Fruit fly (Drosophila melanogaster) whole organism, embryonic: Measurements from ENCODE around the gene CG32679.
A peak's percentile ranks its signal among the peaks of the same experiment; 100 is the strongest.

Source experiments
- Bteb2 ChIP-seq: fragments of 200-800 bp; sonication (Bioruptor generic); optimal IDR thresholded peaks from 2 replicates; lab custom pipeline; 2016; ENCODE audit warnings: missing biosample characterization, missing genetic modification characterization
- CG1024 ChIP-seq: fragments of 200-800 bp; sonication (Bioruptor generic); IDR thresholded peaks from 2 replicates; pipeline ENCODE4 v1.3.6; 2022; ENCODE audit warnings: missing biosample characterization, missing genetic modification characterization
- CG12744 ChIP-seq: fragments of 200-800 bp; sonication (Bioruptor generic); optimal IDR thresholded peaks from 2 replicates; lab custom pipeline; 2016; ENCODE audit warnings: missing biosample characterization, missing genetic modification characterization
- CG13624 ChIP-seq: fragments of 200-800 bp; sonication (Bioruptor generic); optimal IDR thresholded peaks from 2 replicates; lab custom pipeline; 2016; ENCODE audit warnings: missing biosample characterization, missing genetic modification characterization
- CG14014 ChIP-seq: fragments of 200-800 bp; sonication (Bioruptor generic); IDR thresholded peaks from 2 replicates; pipeline ENCODE4 v1.3.6; 2022; ENCODE audit warnings: missing biosample characterization, missing genetic modification characterization
- CG14050 ChIP-seq: fragments of 200-800 bp; sonication (Bioruptor generic); IDR thresholded peaks from 3 replicates; pipeline ENCODE4 v1.3.6; 2022; ENCODE audit warnings: missing biosample characterization, missing genetic modification characterization
- CG15011 ChIP-seq: fragments of 200-800 bp; sonication (Bioruptor generic); optimal IDR thresholded peaks from 3 replicates; lab custom pipeline; 2018; ENCODE audit warnings: missing biosample characterization, mild to moderate bottlenecking, missing genetic modification characterization
- CG15479 ChIP-seq: fragments of 200-800 bp; sonication (Bioruptor generic); optimal IDR thresholded peaks from 3 replicates; lab custom pipeline; 2019; ENCODE audit warnings: missing biosample characterization, mild to moderate bottlenecking, missing genetic modification characterization, moderate library complexity
- CG15696 ChIP-seq: fragments of 200-800 bp; sonication (Bioruptor generic); optimal IDR thresholded peaks from 2 replicates; lab custom pipeline; 2019; ENCODE audit warnings: missing biosample characterization, mild to moderate bottlenecking, missing genetic modification characterization, moderate library complexity
- CG16779 ChIP-seq: fragments of 200-800 bp; sonication (Bioruptor generic); IDR thresholded peaks from 2 replicates; pipeline ENCODE4 v1.3.6; 2022; ENCODE audit warnings: missing biosample characterization, missing genetic modification characterization
- CG16863 ChIP-seq: fragments of 200-800 bp; sonication (Bioruptor generic); optimal IDR thresholded peaks from 3 replicates; lab custom pipeline; 2016; ENCODE audit warnings: missing biosample characterization, missing genetic modification characterization
- CG2712 ChIP-seq: fragments of 200-800 bp; optimal IDR thresholded peaks from 3 replicates; lab custom pipeline; 2019; ENCODE audit warnings: missing biosample characterization, mild to moderate bottlenecking, missing genetic modification characterization, moderate library complexity
- CG31388 ChIP-seq: fragments of 200-800 bp; sonication (Bioruptor generic); optimal IDR thresholded peaks from 2 replicates; lab custom pipeline; 2016; ENCODE audit warnings: missing biosample characterization, missing genetic modification characterization
- CG34422 ChIP-seq: fragments of 200-800 bp; sonication (Bioruptor generic); IDR thresholded peaks from 3 replicates; pipeline ENCODE4 v1.3.6; 2022; ENCODE audit warnings: missing biosample characterization, missing genetic modification characterization
- CG3995 ChIP-seq: fragments of 200-800 bp; sonication (Bioruptor generic); optimal IDR thresholded peaks from 3 replicates; lab custom pipeline; 2016; ENCODE audit warnings: missing biosample characterization, missing genetic modification characterization
- CG4707 ChIP-seq: fragments of 200-800 bp; sonication (Bioruptor generic); optimal IDR thresholded peaks from 2 replicates; lab custom pipeline; 2018; ENCODE audit warnings: missing biosample characterization, mild to moderate bottlenecking, missing genetic modification characterization, moderate library complexity
- CG7963 ChIP-seq: fragments of 200-800 bp; sonication (Bioruptor generic); IDR thresholded peaks from 3 replicates; pipeline ENCODE4 v1.3.6; 2022; ENCODE audit warnings: missing biosample characterization, missing genetic modification characterization; ENCODE audit not compliant: partially characterized antibody
- CG8290 ChIP-seq, 3 experiments: fragments of 200-800 bp; sonication (Bioruptor generic); optimal IDR thresholded peaks; 2 replicates each; lab custom pipeline; 2016 to 2019; ENCODE audit warnings: missing biosample characterization in 3 of 3, missing genetic modification characterization in 3 of 3, mild to moderate bottlenecking in 2 of 3, moderate library complexity in 1 of 3
- CG8478 ChIP-seq: fragments of >200 bp; optimal IDR thresholded peaks from 2 replicates; lab custom pipeline; 2018
- Doc3 ChIP-seq: fragments of 200-800 bp; sonication (Bioruptor generic); IDR thresholded peaks from 3 replicates; pipeline ENCODE4 v1.3.6; 2022; ENCODE audit warnings: missing biosample characterization, missing genetic modification characterization; ENCODE audit not compliant: partially characterized antibody
- E2f2 ChIP-seq: fragments of 200-800 bp; sonication (Bioruptor generic); IDR thresholded peaks from 2 replicates; pipeline ENCODE4 v1.3.6; 2022; ENCODE audit warnings: missing biosample characterization, missing genetic modification characterization
- Elba2 ChIP-seq: fragments of 200-800 bp; sonication (Bioruptor generic); optimal IDR thresholded peaks from 3 replicates; lab custom pipeline; 2016; ENCODE audit warnings: missing biosample characterization, missing genetic modification characterization
- HLH54F ChIP-seq: fragments of 200-800 bp; sonication (Bioruptor generic); optimal IDR thresholded peaks from 3 replicates; lab custom pipeline; 2016; ENCODE audit warnings: missing biosample characterization, missing genetic modification characterization
- Hand ChIP-seq: fragments of 200-800 bp; sonication (Bioruptor generic); optimal IDR thresholded peaks from 2 replicates; lab custom pipeline; 2017; ENCODE audit warnings: mild to moderate bottlenecking, missing biosample characterization, missing genetic modification reagents, missing genetic modification characterization
- Hmr ChIP-seq: fragments of 200-800 bp; sonication (Bioruptor generic); optimal IDR thresholded peaks from 3 replicates; lab custom pipeline; 2017; ENCODE audit warnings: mild to moderate bottlenecking, missing biosample characterization, missing genetic modification reagents, missing genetic modification characterization
- Hr3 ChIP-seq: fragments of 200-800 bp; sonication (Bioruptor generic); optimal IDR thresholded peaks from 3 replicates; lab custom pipeline; 2016; ENCODE audit warnings: missing biosample characterization, missing genetic modification characterization
- Med ChIP-seq: fragments of 200-800 bp; sonication (Bioruptor generic); peaks from one replicate; lab custom pipeline; 2016; ENCODE audit warnings: missing biosample characterization, missing genetic modification characterization, mild to moderate bottlenecking, inconsistent platforms, moderate library complexity
- NfI ChIP-seq: fragments of 200-800 bp; sonication (Bioruptor generic); optimal IDR thresholded peaks from 3 replicates; lab custom pipeline; 2018; ENCODE audit warnings: missing biosample characterization, mild to moderate bottlenecking, missing genetic modification characterization, moderate library complexity
- Sin3A ChIP-seq: fragments of >200 bp; optimal IDR thresholded peaks from 2 replicates; lab custom pipeline; 2018
- ab ChIP-seq: fragments of 200-800 bp; sonication (Bioruptor generic); optimal IDR thresholded peaks from 2 replicates; lab custom pipeline; 2016; ENCODE audit warnings: missing biosample characterization, missing genetic modification characterization
- abd-A ChIP-seq: fragments of 200-800 bp; sonication (Bioruptor generic); optimal IDR thresholded peaks from 3 replicates; lab custom pipeline; 2019; ENCODE audit warnings: missing biosample characterization, mild to moderate bottlenecking, missing genetic modification characterization, moderate library complexity
- cg ChIP-seq: fragments of 200-800 bp; sonication (Bioruptor generic); optimal IDR thresholded peaks from 3 replicates; lab custom pipeline; 2019; ENCODE audit warnings: missing biosample characterization, mild to moderate bottlenecking, missing genetic modification characterization, moderate library complexity
- chm ChIP-seq: fragments of 200-800 bp; sonication (Bioruptor generic); IDR thresholded peaks from 2 replicates; pipeline ENCODE4 v1.3.6; 2022; ENCODE audit warnings: missing biosample characterization, missing genetic modification characterization
- crp ChIP-seq, 2 experiments: fragments of 200-800 bp; sonication (Bioruptor generic); optimal IDR thresholded peaks; 2 replicates in 1 of 2; 3 replicates in 1 of 2; lab custom pipeline; 2017; ENCODE audit warnings: missing biosample characterization in 2 of 2, missing genetic modification characterization in 2 of 2, mild to moderate bottlenecking in 1 of 2, moderate library complexity in 1 of 2
- dmrt99B ChIP-seq: fragments of 200-800 bp; sonication (Bioruptor generic); optimal IDR thresholded peaks from 2 replicates; lab custom pipeline; 2018; ENCODE audit warnings: missing biosample characterization, mild to moderate bottlenecking, missing genetic modification characterization, moderate library complexity
- exex ChIP-seq: fragments of 200-800 bp; sonication (Bioruptor generic); optimal IDR thresholded peaks from 4 replicates; lab custom pipeline; 2018; ENCODE audit warnings: missing biosample characterization, mild to moderate bottlenecking, missing genetic modification characterization, moderate library complexity
- h ChIP-seq: fragments of >200 bp; optimal IDR thresholded peaks from 2 replicates; lab custom pipeline; 2017
- insv ChIP-seq, 2 experiments: fragments of 200-800 bp; sonication (Bioruptor generic); optimal IDR thresholded peaks; 3 replicates each; lab custom pipeline; 2016 to 2018; ENCODE audit warnings: missing biosample characterization in 2 of 2, missing genetic modification characterization in 2 of 2
- nmo ChIP-seq: fragments of 200-800 bp; sonication (Bioruptor generic); optimal IDR thresholded peaks from 2 replicates; lab custom pipeline; 2018; ENCODE audit warnings: missing biosample characterization, mild to moderate bottlenecking, missing genetic modification characterization, moderate library complexity
- prd ChIP-seq, 3 experiments: fragments of >200 bp in 2 of 3; fragments of 200-800 bp in 1 of 3; sonication (Bioruptor generic) in 1 of 3; optimal IDR thresholded peaks in 2 of 3; IDR thresholded peaks in 1 of 3; 2 replicates in 2 of 3; 3 replicates in 1 of 3; pipeline versions ENCODE4 v1.3.6 to Lab custom; 2017 to 2022; ENCODE audit warnings: missing biosample characterization in 1 of 3, missing genetic modification characterization in 1 of 3
- row ChIP-seq: fragments of 200-800 bp; sonication (Bioruptor generic); IDR thresholded peaks from 3 replicates; pipeline ENCODE4 v1.3.6; 2022; ENCODE audit warnings: missing biosample characterization, missing genetic modification characterization
- sd ChIP-seq: fragments of 200-800 bp; sonication (Bioruptor generic); optimal IDR thresholded peaks from 3 replicates; lab custom pipeline; 2018; ENCODE audit warnings: missing biosample characterization, mild to moderate bottlenecking, missing genetic modification characterization, moderate library complexity
- slbo ChIP-seq: fragments of 200-800 bp; sonication (Bioruptor generic); IDR thresholded peaks from 2 replicates; pipeline ENCODE4 v1.3.6; 2022; ENCODE audit warnings: missing biosample characterization, missing genetic modification characterization
- sob ChIP-seq: fragments of 200-800 bp; sonication (Bioruptor generic); IDR thresholded peaks from 2 replicates; pipeline ENCODE4 v1.3.6; 2022; ENCODE audit warnings: missing biosample characterization, missing genetic modification characterization
- sug ChIP-seq: fragments of 200-800 bp; optimal IDR thresholded peaks from 2 replicates; lab custom pipeline; 2019; ENCODE audit warnings: missing biosample characterization, mild to moderate bottlenecking, missing genetic modification characterization, moderate library complexity
- tll ChIP-seq, 2 experiments: fragments of 200-800 bp in 1 of 2; fragments of >200 bp in 1 of 2; sonication (Bioruptor generic) in 1 of 2; optimal IDR thresholded peaks; 2 replicates each; lab custom pipeline; 2017 to 2019; ENCODE audit warnings: missing biosample characterization in 2 of 2, missing genetic modification characterization in 2 of 2, mild to moderate bottlenecking in 1 of 2, moderate library complexity in 1 of 2
- tna ChIP-seq: fragments of 200-800 bp; sonication (Bioruptor generic); IDR thresholded peaks from 2 replicates; pipeline ENCODE4 v1.3.6; 2022; ENCODE audit warnings: missing biosample characterization, missing genetic modification characterization; ENCODE audit not compliant: partially characterized antibody
- vnd ChIP-seq: fragments of 200-800 bp; sonication (Bioruptor generic); IDR thresholded peaks from 3 replicates; pipeline ENCODE4 v1.3.6; 2022; ENCODE audit warnings: missing biosample characterization, missing genetic modification characterization; ENCODE audit not compliant: partially characterized antibody

Gene CG32679

DNA sequence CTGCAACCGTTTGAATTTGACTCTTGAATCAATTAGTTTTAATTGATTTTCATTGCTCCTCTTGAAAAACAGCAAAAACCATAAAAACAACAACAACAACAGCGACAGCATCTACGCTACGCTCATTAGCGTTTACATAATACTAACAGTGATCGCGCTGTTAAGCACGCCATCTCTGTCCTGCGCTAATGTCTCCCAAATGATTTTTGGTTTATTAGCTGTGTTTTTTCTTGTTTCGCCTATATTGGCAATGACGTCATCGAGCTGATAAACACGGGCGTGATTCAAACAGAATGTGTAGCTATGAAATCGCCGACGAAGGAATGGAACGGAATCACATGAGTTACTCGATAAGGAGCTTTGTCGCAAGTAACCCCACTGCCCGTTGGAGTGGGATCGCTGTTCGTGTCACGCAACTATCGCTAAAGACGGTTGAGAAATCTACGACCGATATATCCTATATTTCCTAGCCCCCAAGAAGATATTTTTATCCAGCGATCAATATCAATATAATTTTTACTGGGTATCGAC, 19.6 kb upstream of the CG32679 start (continued):
- no peak for TF ChIP-seq ab (GFP tag; lab: Kevin White, UChicago)
- TF ChIP-seq Doc3 (GFP tag; lab: Robert Waterston, UW): 0 out of 3 replicates have a peak, but pooled peaks have one; percentile 37
- no peak for TF ChIP-seq Hmr (GFP tag; lab: Kevin White, UChicago)
- peak; percentile 40; the same call in 1 of the 2 replicates for TF ChIP-seq slbo (GFP tag; lab: Robert Waterston, UW)
- peak; percentile 51 for TF ChIP-seq CG3995 (GFP tag; lab: Kevin White, UChicago)
- peak; percentile 45 for TF ChIP-seq row
- TF ChIP-seq CG13624 (GFP tag; lab: Kevin White, UChicago): peak; percentile 4
- no peak for TF ChIP-seq CG8290 (GFP tag; optimal IDR thresholded peaks at IDR 0.05; lab: Kevin White, UChicago)
- peak in 1 of 2 experiments; percentile 0 for TF ChIP-seq CG8290 (tag; optimal IDR thresholded peaks at IDR 0.05; lab: Kevin White, UChicago)
- TF ChIP-seq CG14014 (GFP tag; lab: Robert Waterston, UW): peak; percentile 13; the same call in 1 of the 2 replicates
- TF ChIP-seq CG31388 (GFP tag; lab: Kevin White, UChicago): no peak
- TF ChIP-seq exex (tag; lab: Kevin White, UChicago): peak; percentile 59
- TF ChIP-seq Med (GFP tag; lab: Kevin White, UChicago): peak; percentile 85
- no peak for TF ChIP-seq CG7963 (GFP tag; lab: Robert Waterston, UW)
- peak; percentile 21 for TF ChIP-seq sug (tag; lab: Kevin White, UChicago)

DNA sequence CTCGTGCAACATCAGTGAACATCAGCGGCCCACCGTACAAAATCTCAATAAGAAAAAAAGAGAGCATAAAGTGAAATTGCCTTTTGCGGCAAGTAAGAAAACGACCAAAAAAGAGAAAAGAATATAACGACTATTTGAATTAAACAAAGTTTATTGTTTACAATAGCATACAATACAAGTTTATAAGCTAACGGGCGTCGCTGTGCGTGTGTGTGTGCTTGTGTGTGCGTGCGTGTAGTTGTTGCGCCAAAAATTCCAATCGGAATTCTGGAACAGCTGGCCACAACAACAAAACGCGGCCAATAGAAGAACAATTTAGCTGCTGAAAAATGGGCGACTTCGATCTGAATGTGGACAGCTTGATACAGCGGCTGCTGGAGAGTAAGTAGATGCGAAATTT, 18.9 kb upstream of the CG32679 start:
- TF ChIP-seq CG2712 (tag; lab: Kevin White, UChicago): no peak
- no peak for TF ChIP-seq CG16863 (GFP tag; lab: Kevin White, UChicago)
- TF ChIP-seq CG4707 (GFP tag; lab: Kevin White, UChicago): peak; percentile 13
- no peak for TF ChIP-seq CG8478
- peak; percentile 74 for TF ChIP-seq Elba2
- TF ChIP-seq CG15011 (GFP tag; lab: Kevin White, UChicago): no peak
- TF ChIP-seq tll (GFP tag; optimal IDR thresholded peaks at IDR 0.05; lab: Kevin White, UChicago): no peak
- TF ChIP-seq insv (GFP tag; optimal IDR thresholded peaks at IDR 0.05; lab: Kevin White, UChicago): peak in 1 of 2 experiments; percentile 88
- TF ChIP-seq Hand (GFP tag; lab: Kevin White, UChicago): no peak
- no peak for TF ChIP-seq prd (optimal IDR thresholded peaks at IDR 0.05; lab: Kevin White, UChicago)
- no peak for TF ChIP-seq prd (GFP tag; IDR thresholded peaks at IDR 0.05; lab: Robert Waterston, UW)
- peak; percentile 73 for TF ChIP-seq sd (tag; lab: Kevin White, UChicago)
- TF ChIP-seq CG16779: no peak
- TF ChIP-seq CG15479 (GFP tag; lab: Kevin White, UChicago): peak; percentile 17
- TF ChIP-seq CG15696 (tag; lab: Kevin White, UChicago): no peak
- TF ChIP-seq dmrt99B (tag; lab: Kevin White, UChicago): no peak
- TF ChIP-seq cg (GFP tag; lab: Kevin White, UChicago): peak; percentile 54
- no peak for TF ChIP-seq Bteb2 (GFP tag; lab: Kevin White, UChicago)

DNA sequence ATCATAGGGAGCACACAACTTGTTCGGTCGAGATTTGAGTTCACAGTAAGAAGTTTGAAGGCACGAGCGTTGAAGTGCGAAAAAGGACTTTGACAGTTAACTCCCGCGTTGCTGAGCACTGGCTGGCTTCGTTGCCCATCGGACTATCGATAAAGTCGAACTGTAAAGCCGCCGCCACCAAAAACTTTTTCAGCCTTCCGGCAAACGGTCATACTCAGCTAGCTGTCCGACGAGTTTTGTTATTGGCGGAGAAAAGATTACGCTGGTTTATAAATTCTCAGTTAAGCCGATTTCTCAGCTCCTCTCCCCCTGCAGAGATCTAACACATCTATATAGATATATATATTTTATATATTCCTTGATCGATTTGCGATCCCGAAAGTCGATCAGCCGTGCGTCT, 18.5 kb upstream of the CG32679 start, which contains the start of the genes Psf3 and flw:
Psf3 (minus strand) TSS at position 105 of the 400 bp plus-strand sequence.
flw (plus strand) TSS at position 204 of the 400 bp plus-strand sequence.
- TF ChIP-seq NfI (GFP tag; lab: Kevin White, UChicago) (peak; percentile 36), tna (GFP tag; lab: Robert Waterston, UW) (peak; percentile 54; the same call in 1 of the 2 replicates), HLH54F (GFP tag; lab: Kevin White, UChicago) (peak; percentile 24), E2f2 (GFP tag; lab: Robert Waterston, UW) (peak; percentile 55), h (lab: Kevin White, UChicago) (no peak), abd-A (tag; lab: Kevin White, UChicago) (no peak), Sin3A (peak; percentile 54), CG1024 (GFP tag; lab: Robert Waterston, UW) (no peak), vnd (GFP tag; lab: Robert Waterston, UW) (peak; percentile 49; the same call in 1 of the 3 replicates), sob (peak; percentile 48; the same call in 1 of the 2 replicates), chm (GFP tag; lab: Robert Waterston, UW) (no peak; the same call in 1 of the 2 replicates), nmo (peak; percentile 20), CG14050 (GFP tag; lab: Robert Waterston, UW) (no peak), Hr3 (GFP tag; lab: Kevin White, UChicago) (no peak), CG34422 (GFP tag; lab: Robert Waterston, UW) (no peak), CG12744 (GFP tag; lab: Kevin White, UChicago) (no peak), crp (GFP tag; optimal IDR thresholded peaks at IDR 0.05; lab: Kevin White, UChicago) (peak in 1 of 2 experiments; percentile 57)
